Worm (Caenorhabditis elegans) whole organism, L1 larva: ENCODE measurements around the gene H17B01.5.

ENCODE experiments used
- elt-3 ChIP-seq, 6 experiments: fragments of 150-350 bp in 1 of 6; sonication (generic microtip); optimal IDR thresholded peaks; 2 replicates each; lab custom pipeline; 2017 to 2018; ENCODE audit warnings: missing biosample characterization in 6 of 6, missing genetic modification characterization in 6 of 6, inconsistent platforms in 1 of 6
- lin-15B ChIP-seq: fragments of 150-350 bp; sonication (generic microtip); optimal IDR thresholded peaks from 3 replicates; lab custom pipeline; 2014; ENCODE audit warnings: missing biosample characterization, missing genetic modification characterization
- mdl-1 ChIP-seq, 2 experiments: fragments of 150-350 bp; optimal IDR thresholded peaks; 2 replicates each; lab custom pipeline; 2014 to 2017; ENCODE audit warnings: missing biosample characterization in 2 of 2, missing genetic modification characterization in 2 of 2, inconsistent platforms in 1 of 2
- nhr-12 ChIP-seq: sonication (generic microtip); optimal IDR thresholded peaks from 2 replicates; lab custom pipeline; 2017; ENCODE audit warnings: missing biosample characterization, missing genetic modification characterization
- nhr-19 ChIP-seq: fragments of 200-800 bp; sonication (Bioruptor generic); conservative IDR thresholded peaks from 2 replicates; pipeline ENCODE4 v1.3.6; 2022; ENCODE audit warnings: missing genetic modification characterization, missing compliant biosample characterization
- nhr-28 ChIP-seq: fragments of 150-350 bp; optimal IDR thresholded peaks from 2 replicates; lab custom pipeline; 2014; ENCODE audit warnings: missing biosample characterization, missing genetic modification characterization
- nhr-85 ChIP-seq: sonication (generic microtip); peaks from one replicate; lab custom pipeline; 2016; ENCODE audit warnings: missing genetic modification characterization, inconsistent platforms, missing compliant biosample characterization
- snpc-4 ChIP-seq: fragments of 150-350 bp; optimal IDR thresholded peaks from 2 replicates; lab custom pipeline; 2014; ENCODE audit warnings: missing biosample characterization, missing genetic modification characterization

DNA sequence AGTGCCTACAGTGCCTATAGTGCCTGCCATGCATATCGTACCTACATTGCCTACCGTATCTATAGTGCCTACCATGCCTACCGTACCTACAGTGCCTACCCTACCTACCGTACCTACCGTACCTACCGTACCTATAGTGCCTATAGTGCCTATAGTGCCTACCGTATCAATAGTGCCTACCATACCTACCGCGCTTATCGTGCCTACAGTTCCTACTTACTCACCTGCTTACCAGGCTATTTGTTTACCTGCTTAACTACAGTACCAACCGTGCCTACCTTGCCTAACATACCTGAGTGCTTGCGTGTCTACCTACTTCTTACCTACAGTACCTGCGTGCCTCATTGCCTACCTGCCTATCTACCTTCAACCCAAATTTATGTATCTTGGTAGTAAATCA lies 31.9 kb downstream of the H17B01.5 start:
- no peak for TF ChIP-seq lin-15B (tag; lab: Kevin White, UChicago)
- no peak for TF ChIP-seq nhr-12
- no peak for TF ChIP-seq snpc-4 (tag; lab: Kevin White, UChicago)
- no peak for TF ChIP-seq elt-3 (tag; optimal IDR thresholded peaks at IDR 0.05; lab: Kevin White, UChicago)
- no peak for TF ChIP-seq nhr-19 (GFP tag; lab: Robert Waterston, UW)
- no peak for TF ChIP-seq mdl-1 (tag; optimal IDR thresholded peaks at IDR 0.05; lab: Kevin White, UChicago)
- no peak for TF ChIP-seq nhr-28 (tag; lab: Kevin White, UChicago)
- TF ChIP-seq nhr-85 (tag; lab: Kevin White, UChicago) = no peak
